Fruit fly (Drosophila melanogaster) Kc167 (cell line): Measurements from ENCODE around the gene CG15283.

Experiments used
- Myc ChIP-seq: fragments of >200 bp; optimal IDR thresholded peaks from 2 replicates; lab custom pipeline; 2017; ENCODE audit warnings: missing external identifiers
- Sin3A ChIP-seq: fragments of >200 bp; optimal IDR thresholded peaks from 2 replicates; lab custom pipeline; 2018; ENCODE audit warnings: missing external identifiers
- h ChIP-seq: fragments of >200 bp; optimal IDR thresholded peaks from 3 replicates; lab custom pipeline; 2018; ENCODE audit warnings: missing external identifiers
- insv ChIP-seq: fragments of >200 bp; optimal IDR thresholded peaks from 3 replicates; lab custom pipeline; 2018; ENCODE audit warnings: missing external identifiers
- psq ChIP-seq: fragments of >200 bp; optimal IDR thresholded peaks from 2 replicates; lab custom pipeline; 2017; ENCODE audit warnings: missing external identifiers
- ttk ChIP-seq: sonication (Bioruptor generic); optimal IDR thresholded peaks from 2 replicates; lab custom pipeline; 2017; ENCODE audit warnings: missing external identifiers

CG15283 gene

dm6 chr2L:14456268-14456667 lies 5.5 kb upstream of the CG15283 start:
- no peak for TF ChIP-seq ttk (lab: Kevin White, UChicago)
- no peak for TF ChIP-seq insv (lab: Kevin White, UChicago)
- no peak for TF ChIP-seq psq
- no peak for TF ChIP-seq h (lab: Kevin White, UChicago)
- no peak for TF ChIP-seq Myc
- TF ChIP-seq Sin3A (lab: Kevin White, UChicago): no peak

dm6 chr2L:14455131-14455530 lies 4.4 kb upstream of the CG15283 start:
- no peak for TF ChIP-seq h (lab: Kevin White, UChicago)
- TF ChIP-seq psq: no peak
- TF ChIP-seq Sin3A (lab: Kevin White, UChicago): no peak
- no peak for TF ChIP-seq Myc
- TF ChIP-seq ttk (lab: Kevin White, UChicago): no peak
- TF ChIP-seq insv (lab: Kevin White, UChicago): no peak

- TF ChIP-seq insv (lab: Kevin White, UChicago) (no peak), Sin3A (lab: Kevin White, UChicago) (no peak), Myc (no peak), h (lab: Kevin White, UChicago) (no peak), ttk (lab: Kevin White, UChicago) (no peak), psq (no peak)
Observed at dm6 chr2L:14454247-14454646, 3.5 kb upstream of the CG15283 start.

dm6 chr2L:14452920-14453791 lies 2.4 kb upstream of the CG15283 start:
- TF ChIP-seq Myc (no peak), insv (lab: Kevin White, UChicago) (no peak), Sin3A (lab: Kevin White, UChicago) (no peak), psq (no peak), h (lab: Kevin White, UChicago) (no peak), ttk (lab: Kevin White, UChicago) (no peak)

dm6 chr2L:14451286-14451685 lies 564 bp upstream of the CG15283 start:
- TF ChIP-seq insv (lab: Kevin White, UChicago): no peak
- TF ChIP-seq h (lab: Kevin White, UChicago): no peak
- TF ChIP-seq Sin3A (lab: Kevin White, UChicago): no peak
- no peak for TF ChIP-seq ttk (lab: Kevin White, UChicago)
- TF ChIP-seq psq: no peak
- TF ChIP-seq Myc: no peak

- TF ChIP-seq insv (lab: Kevin White, UChicago): no peak
- no peak for TF ChIP-seq Myc
- TF ChIP-seq psq: no peak
- TF ChIP-seq Sin3A (lab: Kevin White, UChicago): no peak
- no peak for TF ChIP-seq h (lab: Kevin White, UChicago)
- TF ChIP-seq ttk (lab: Kevin White, UChicago): no peak
Observed at dm6 chr2L:14449886-14450548, 705 bp downstream of the CG15283 start.

- TF ChIP-seq Myc: no peak
Observed at dm6 chr2L:14448784-14449183, 1.9 kb downstream of the CG15283 start.

dm6 chr2L:14447558-14447957 lies 3.2 kb downstream of the CG15283 start:
- TF ChIP-seq Myc (no peak), Sin3A (lab: Kevin White, UChicago) (no peak)

- TF ChIP-seq psq (no peak), insv (lab: Kevin White, UChicago) (no peak), Sin3A (lab: Kevin White, UChicago) (no peak), h (lab: Kevin White, UChicago) (no peak), Myc (no peak), ttk (lab: Kevin White, UChicago) (no peak)
Observed at dm6 chr2L:14445588-14446484, 4.9 kb downstream of the CG15283 start.

- no peak for TF ChIP-seq psq
- TF ChIP-seq ttk (lab: Kevin White, UChicago): no peak
- no peak for TF ChIP-seq insv (lab: Kevin White, UChicago)
- TF ChIP-seq Myc: no peak
- TF ChIP-seq h (lab: Kevin White, UChicago): no peak
- no peak for TF ChIP-seq Sin3A (lab: Kevin White, UChicago)
Observed at dm6 chr2L:14444834-14445233, 5.9 kb downstream of the CG15283 start.

- TF ChIP-seq h (lab: Kevin White, UChicago): no peak
- no peak for TF ChIP-seq psq
- TF ChIP-seq Myc: no peak
Observed at dm6 chr2L:14443667-14444285, 6.9 kb downstream of the CG15283 start.
